Worm (Caenorhabditis elegans): ENCODE data around the gene C18H7.12.

DNA sequence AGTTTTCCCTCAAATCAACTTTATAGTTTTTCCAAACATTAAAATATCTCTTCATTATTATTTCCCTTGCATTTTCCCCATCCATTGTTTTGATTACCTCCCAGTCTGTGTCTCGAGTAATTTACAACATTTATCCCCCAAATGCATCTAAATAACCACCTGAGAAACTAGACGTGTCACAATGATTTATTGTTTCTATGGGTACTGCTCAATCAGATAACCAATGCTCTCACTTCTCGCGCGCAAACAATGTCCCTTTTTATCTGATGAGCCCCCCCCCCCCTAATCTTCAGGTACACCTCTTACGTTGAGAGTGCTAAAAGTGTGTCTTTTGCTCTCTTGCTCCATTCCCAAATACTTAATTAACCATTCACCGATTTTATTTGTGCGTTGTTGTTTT is 33.6 kb downstream of the C18H7.12 start:
- TF ChIP-seq ama-1 (optimal IDR thresholded peaks at IDR 0.05) (no peak), ama-1 (GFP tag; optimal IDR thresholded peaks at IDR 0.05) (no peak), unc-62 (GFP tag; optimal IDR thresholded peaks at IDR 0.05) (no peak), die-1 (tag; optimal IDR thresholded peaks at IDR 0.05) (no peak), F10E7.11 (tag; optimal IDR thresholded peaks at IDR 0.05) (no peak), attf-6 (GFP tag; IDR thresholded peaks at IDR 0.05) (no peak), B0336.3 (GFP tag; IDR thresholded peaks at IDR 0.05) (no peak), hsf-1 (GFP tag; IDR thresholded peaks at IDR 0.05) (no peak), nfya-2 (GFP tag; IDR thresholded peaks at IDR 0.05) (no peak), C17E4.6 (GFP tag; IDR thresholded peaks at IDR 0.05) (no peak), unc-130 (GFP tag; optimal IDR thresholded peaks at IDR 0.05) (no peak), ceh-79 (tag; optimal IDR thresholded peaks at IDR 0.05) (no peak), lag-1 (GFP tag; IDR thresholded peaks at IDR 0.05) (no peak)

Measured in whole organism, young adult.